Fruit fly (Drosophila melanogaster): ENCODE results near the gene CG4686.

dm6 chr3R:19888156-19888784, 24.0 kb downstream of the CG4686 start, which contains the start of gene ninaE:
- TF ChIP-seq dl (GFP tag; optimal IDR thresholded peaks at IDR 0.05; ENCODE audit: insufficient read depth in 1 of 2, partially characterized antibody in 2 of 2) (no peak), dmrt93B (GFP tag; optimal IDR thresholded peaks at IDR 0.05) (no peak), CrebA (GFP tag; optimal IDR thresholded peaks at IDR 0.05; ENCODE audit: borderline replicate concordance) (no peak), Abd-B (GFP tag; optimal IDR thresholded peaks at IDR 0.05) (no peak), brk (GFP tag; optimal IDR thresholded peaks at IDR 0.05) (no peak), OdsH (GFP tag; optimal IDR thresholded peaks at IDR 0.05) (no peak), N (GFP tag; optimal IDR thresholded peaks at IDR 0.05) (no peak), Hr78 (GFP tag; optimal IDR thresholded peaks at IDR 0.05) (no peak), lola (GFP tag; optimal IDR thresholded peaks at IDR 0.05) (no peak), dsf (GFP tag; optimal IDR thresholded peaks at IDR 0.05; ENCODE audit: borderline replicate concordance) (no peak), psq (GFP tag; optimal IDR thresholded peaks at IDR 0.05) (no peak)

Data from whole organism, wandering third instar larva.